Fruit fly (Drosophila melanogaster) whole organism, embryonic: ENCODE data around the gene Pcd.

Source experiments
- Atf-2 ChIP-seq: fragments of 200-800 bp; sonication (Bioruptor generic); optimal IDR thresholded peaks from 2 replicates; lab custom pipeline; 2016; ENCODE audit warnings: missing biosample characterization, missing genetic modification characterization
- CG10267 ChIP-seq: fragments of 200-800 bp; sonication (Bioruptor generic); optimal IDR thresholded peaks from 2 replicates; lab custom pipeline; 2018; ENCODE audit warnings: missing biosample characterization, mild to moderate bottlenecking, missing genetic modification characterization, moderate library complexity
- CG11504 ChIP-seq: fragments of 200-800 bp; sonication (Bioruptor generic); optimal IDR thresholded peaks from 3 replicates; lab custom pipeline; 2019; ENCODE audit warnings: missing biosample characterization, mild to moderate bottlenecking, missing genetic modification characterization, moderate library complexity
- CG12104 ChIP-seq: fragments of 200-800 bp; sonication (Bioruptor generic); optimal IDR thresholded peaks from 3 replicates; lab custom pipeline; 2016; ENCODE audit warnings: missing biosample characterization, missing genetic modification characterization
- CG13123 ChIP-seq: fragments of 200-800 bp; sonication (Bioruptor generic); optimal IDR thresholded peaks from 2 replicates; lab custom pipeline; 2016; ENCODE audit warnings: missing biosample characterization, missing genetic modification characterization
- CG13424 ChIP-seq: fragments of 200-800 bp; sonication (Bioruptor generic); optimal IDR thresholded peaks from 2 replicates; lab custom pipeline; 2019; ENCODE audit warnings: missing biosample characterization, mild to moderate bottlenecking, missing genetic modification characterization, moderate library complexity
- CG15269 ChIP-seq: fragments of 200-800 bp; sonication (Bioruptor generic); optimal IDR thresholded peaks from 2 replicates; lab custom pipeline; 2018; ENCODE audit warnings: missing biosample characterization, mild to moderate bottlenecking, missing genetic modification characterization, moderate library complexity
- CG2120 ChIP-seq: fragments of 200-800 bp; sonication (Bioruptor generic); optimal IDR thresholded peaks from 3 replicates; lab custom pipeline; 2016; ENCODE audit warnings: missing biosample characterization, missing genetic modification characterization
- CG4404 ChIP-seq: fragments of 200-800 bp; sonication (Bioruptor generic); IDR thresholded peaks from 2 replicates; pipeline ENCODE4 v1.3.6; 2022; ENCODE audit warnings: missing biosample characterization, missing genetic modification characterization
- CG6654 ChIP-seq: fragments of 200-800 bp; sonication (Bioruptor generic); optimal IDR thresholded peaks from 2 replicates; lab custom pipeline; 2017; ENCODE audit warnings: missing biosample characterization, mild to moderate bottlenecking, missing genetic modification characterization
- CG6854 ChIP-seq: fragments of 200-800 bp; sonication (Bioruptor generic); optimal IDR thresholded peaks from 3 replicates; lab custom pipeline; 2017; ENCODE audit warnings: missing biosample characterization, mild to moderate bottlenecking, missing genetic modification characterization
- CG7963 ChIP-seq: fragments of 200-800 bp; sonication (Bioruptor generic); IDR thresholded peaks from 3 replicates; pipeline ENCODE4 v1.3.6; 2022; ENCODE audit warnings: missing biosample characterization, missing genetic modification characterization; ENCODE audit not compliant: partially characterized antibody
- CG8281 ChIP-seq: fragments of 200-800 bp; sonication (Bioruptor generic); optimal IDR thresholded peaks from 2 replicates; lab custom pipeline; 2018; ENCODE audit warnings: missing biosample characterization, mild to moderate bottlenecking, missing genetic modification characterization, moderate library complexity
- CG8924 ChIP-seq: fragments of 200-800 bp; optimal IDR thresholded peaks from 3 replicates; lab custom pipeline; 2019; ENCODE audit warnings: missing biosample characterization, mild to moderate bottlenecking, missing genetic modification characterization, moderate library complexity
- CG9932 ChIP-seq: fragments of 200-800 bp; sonication (Bioruptor generic); IDR thresholded peaks from 2 replicates; pipeline ENCODE4 v1.3.6; 2022; ENCODE audit warnings: missing biosample characterization, missing genetic modification characterization
- D ChIP-seq, 2 experiments: fragments of 200-800 bp in 1 of 2; fragments of >200 bp in 1 of 2; sonication (Bioruptor generic) in 1 of 2; optimal IDR thresholded peaks; 2 replicates in 1 of 2; 3 replicates in 1 of 2; lab custom pipeline; 2017; ENCODE audit warnings: mild to moderate bottlenecking in 1 of 2, missing biosample characterization in 1 of 2, missing genetic modification characterization in 1 of 2, missing genetic modification reagents in 1 of 2
- Deaf1 ChIP-seq: fragments of 200-800 bp; optimal IDR thresholded peaks from 3 replicates; lab custom pipeline; 2019; ENCODE audit warnings: missing biosample characterization, mild to moderate bottlenecking, missing genetic modification characterization, moderate library complexity
- Dip2 ChIP-seq: fragments of 200-800 bp; sonication (Bioruptor generic); IDR thresholded peaks from 2 replicates; pipeline ENCODE4 v1.3.6; 2022; ENCODE audit warnings: missing biosample characterization, missing genetic modification characterization
- Dref ChIP-seq: fragments of 200-800 bp; sonication (Bioruptor generic); IDR thresholded peaks from 2 replicates; pipeline ENCODE4 v1.3.6; 2022; ENCODE audit warnings: missing biosample characterization, missing genetic modification characterization
- E2f1 ChIP-seq: fragments of 200-800 bp; sonication (Bioruptor generic); IDR thresholded peaks from 2 replicates; pipeline ENCODE4 v1.3.6; 2022; ENCODE audit warnings: missing biosample characterization, missing genetic modification characterization
- Ets65A ChIP-seq: fragments of 200-800 bp; sonication (Bioruptor generic); peaks from one replicate; lab custom pipeline; 2016; ENCODE audit warnings: missing biosample characterization, missing genetic modification characterization
- GATAe ChIP-seq: fragments of 200-800 bp; sonication (Bioruptor generic); conservative IDR thresholded peaks from 2 replicates; pipeline ENCODE4 v1.3.6; 2022; ENCODE audit warnings: missing biosample characterization, missing genetic modification characterization
- Gsc ChIP-seq: fragments of 200-800 bp; sonication (Bioruptor generic); IDR thresholded peaks from 2 replicates; pipeline ENCODE4 v1.3.6; 2022; ENCODE audit warnings: missing biosample characterization, missing genetic modification characterization
- H15 ChIP-seq: fragments of 200-800 bp; sonication (Bioruptor generic); IDR thresholded peaks from 3 replicates; pipeline ENCODE4 v1.3.6; 2022; ENCODE audit warnings: missing biosample characterization, missing genetic modification characterization
- Sox102F ChIP-seq: fragments of 200-800 bp; sonication (Bioruptor generic); optimal IDR thresholded peaks from 2 replicates; lab custom pipeline; 2018; ENCODE audit warnings: missing biosample characterization, mild to moderate bottlenecking, missing genetic modification characterization, moderate library complexity
- Spps ChIP-seq: fragments of 200-800 bp; sonication (Bioruptor generic); optimal IDR thresholded peaks from 2 replicates; lab custom pipeline; 2018; ENCODE audit warnings: missing biosample characterization, mild to moderate bottlenecking, missing genetic modification characterization
- Xrp1 ChIP-seq: fragments of 200-800 bp; sonication (Bioruptor generic); IDR thresholded peaks from 2 replicates; pipeline ENCODE4 v1.3.6; 2022; ENCODE audit warnings: missing biosample characterization, missing genetic modification characterization
- bbx ChIP-seq: fragments of 200-800 bp; sonication (Bioruptor generic); IDR thresholded peaks from 2 replicates; pipeline ENCODE4 v1.3.6; 2022; ENCODE audit warnings: missing biosample characterization, missing genetic modification characterization; ENCODE audit not compliant: partially characterized antibody
- bsh ChIP-seq, 2 experiments: fragments of 200-800 bp; sonication (Bioruptor generic); optimal IDR thresholded peaks; 2 replicates each; lab custom pipeline; 2017 to 2018; ENCODE audit warnings: mild to moderate bottlenecking in 2 of 2, missing biosample characterization in 2 of 2, missing genetic modification characterization in 2 of 2, moderate library complexity in 1 of 2
- cas ChIP-seq: fragments of 200-800 bp; sonication (Bioruptor generic); IDR thresholded peaks from 2 replicates; pipeline ENCODE4 v1.3.6; 2022; ENCODE audit warnings: missing biosample characterization, missing genetic modification characterization
- chn ChIP-seq: fragments of 200-800 bp; sonication (Bioruptor generic); optimal IDR thresholded peaks from 2 replicates; lab custom pipeline; 2016; ENCODE audit warnings: missing biosample characterization, missing genetic modification characterization
- da ChIP-seq: fragments of 200-800 bp; sonication (Bioruptor generic); optimal IDR thresholded peaks from 2 replicates; lab custom pipeline; 2016; ENCODE audit warnings: missing biosample characterization, missing genetic modification characterization
- disco-r ChIP-seq: fragments of 200-800 bp; sonication (Bioruptor generic); optimal IDR thresholded peaks from 2 replicates; lab custom pipeline; 2016; ENCODE audit warnings: missing biosample characterization, missing genetic modification characterization
- exex ChIP-seq: fragments of 200-800 bp; sonication (Bioruptor generic); optimal IDR thresholded peaks from 4 replicates; lab custom pipeline; 2018; ENCODE audit warnings: missing biosample characterization, mild to moderate bottlenecking, missing genetic modification characterization, moderate library complexity
- eyg ChIP-seq: fragments of 200-800 bp; sonication (Bioruptor generic); optimal IDR thresholded peaks from 3 replicates; lab custom pipeline; 2016; ENCODE audit warnings: missing biosample characterization, missing genetic modification characterization
- fru ChIP-seq: fragments of >200 bp; optimal IDR thresholded peaks from 2 replicates; lab custom pipeline; 2017
- gce ChIP-seq: fragments of 200-800 bp; sonication (Bioruptor generic); IDR thresholded peaks from 3 replicates; pipeline ENCODE4 v1.3.6; 2022; ENCODE audit warnings: missing biosample characterization, missing genetic modification characterization
- gcm ChIP-seq: fragments of 200-800 bp; sonication (Bioruptor generic); optimal IDR thresholded peaks from 2 replicates; lab custom pipeline; 2019; ENCODE audit warnings: missing biosample characterization, mild to moderate bottlenecking, missing genetic modification characterization, moderate library complexity
- grn ChIP-seq: fragments of 200-800 bp; sonication (Bioruptor generic); optimal IDR thresholded peaks from 3 replicates; lab custom pipeline; 2017; ENCODE audit warnings: missing biosample characterization, missing genetic modification characterization
- jumu ChIP-seq: fragments of 200-800 bp; sonication (Bioruptor generic); optimal IDR thresholded peaks from 3 replicates; lab custom pipeline; 2016; ENCODE audit warnings: missing biosample characterization, missing genetic modification characterization
- lmd ChIP-seq: fragments of 200-800 bp; sonication (Bioruptor generic); IDR thresholded peaks from 2 replicates; pipeline ENCODE4 v1.3.6; 2022; ENCODE audit warnings: missing biosample characterization, missing genetic modification characterization
- lola ChIP-seq, 3 experiments: fragments of >200 bp in 2 of 3; fragments of 200-800 bp in 1 of 3; sonication (Bioruptor generic) in 1 of 3; optimal IDR thresholded peaks; 2 replicates each; lab custom pipeline; 2017 to 2019; ENCODE audit warnings: missing biosample characterization in 3 of 3, missing genetic modification characterization in 3 of 3, mild to moderate bottlenecking in 1 of 3, moderate library complexity in 1 of 3
- nerfin-2 ChIP-seq: fragments of 200-800 bp; sonication (Bioruptor generic); IDR thresholded peaks from 2 replicates; pipeline ENCODE4 v1.3.6; 2022; ENCODE audit warnings: missing biosample characterization, missing genetic modification characterization; ENCODE audit not compliant: partially characterized antibody
- prd ChIP-seq, 3 experiments: fragments of >200 bp in 2 of 3; fragments of 200-800 bp in 1 of 3; sonication (Bioruptor generic) in 1 of 3; optimal IDR thresholded peaks in 2 of 3; IDR thresholded peaks in 1 of 3; 2 replicates in 2 of 3; 3 replicates in 1 of 3; pipeline versions ENCODE4 v1.3.6 to Lab custom; 2017 to 2022; ENCODE audit warnings: missing biosample characterization in 1 of 3, missing genetic modification characterization in 1 of 3
- rib ChIP-seq: fragments of 200-800 bp; sonication (Bioruptor generic); IDR thresholded peaks from 2 replicates; pipeline ENCODE4 v1.3.6; 2022; ENCODE audit warnings: missing biosample characterization, missing genetic modification characterization
- seq ChIP-seq: fragments of 200-800 bp; sonication (Bioruptor generic); IDR thresholded peaks from 2 replicates; pipeline ENCODE4 v1.3.6; 2022; ENCODE audit warnings: missing biosample characterization, missing genetic modification characterization
- sisA ChIP-seq: fragments of 200-800 bp; sonication (Bioruptor generic); IDR thresholded peaks from 2 replicates; pipeline ENCODE4 v1.3.6; 2022; ENCODE audit warnings: missing biosample characterization, missing genetic modification characterization
- slbo ChIP-seq: fragments of 200-800 bp; sonication (Bioruptor generic); IDR thresholded peaks from 2 replicates; pipeline ENCODE4 v1.3.6; 2022; ENCODE audit warnings: missing biosample characterization, missing genetic modification characterization
- tll ChIP-seq, 2 experiments: fragments of 200-800 bp in 1 of 2; fragments of >200 bp in 1 of 2; sonication (Bioruptor generic) in 1 of 2; optimal IDR thresholded peaks; 2 replicates each; lab custom pipeline; 2017 to 2019; ENCODE audit warnings: missing biosample characterization in 2 of 2, missing genetic modification characterization in 2 of 2, mild to moderate bottlenecking in 1 of 2, moderate library complexity in 1 of 2
- ttk ChIP-seq: fragments of 200-800 bp; sonication (Bioruptor generic); IDR thresholded peaks from 2 replicates; pipeline ENCODE4 v2.1.2; 2022; ENCODE audit warnings: missing biosample characterization, missing genetic modification characterization

The Pcd gene

DNA sequence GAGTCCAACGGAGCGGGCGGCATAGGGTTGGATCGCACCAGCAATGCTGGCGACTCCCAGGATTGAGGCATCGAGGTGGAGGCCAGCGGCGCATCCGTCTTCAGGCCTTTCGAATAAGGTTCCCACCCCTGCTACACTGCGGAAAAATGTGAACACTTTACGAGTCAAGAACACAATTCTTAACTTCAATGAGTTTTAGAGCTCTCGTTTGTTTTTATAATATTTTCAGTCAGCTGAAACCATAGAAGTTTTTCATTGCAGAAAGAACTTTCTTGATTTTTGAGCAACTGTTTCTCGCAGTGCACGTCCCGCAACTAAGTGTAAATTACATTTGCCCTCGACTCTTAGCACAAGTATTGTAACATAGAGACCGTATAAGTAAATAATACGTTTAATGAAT, 26.6 kb upstream of the Pcd start (continued):
- TF ChIP-seq lola (GFP tag; optimal IDR thresholded peaks at IDR 0.05; lab: Kevin White, UChicago) (peak in 1 of 3 experiments; percentile 28), CG9932 (GFP tag; lab: Robert Waterston, UW) (no peak), chn (GFP tag; lab: Kevin White, UChicago) (peak; percentile 6), CG6654 (GFP tag; lab: Kevin White, UChicago) (no peak), CG13123 (GFP tag; lab: Kevin White, UChicago) (no peak), CG6854 (no peak), CG11504 (tag; lab: Kevin White, UChicago) (peak; percentile 17), Sox102F (GFP tag; lab: Kevin White, UChicago) (no peak), gce (GFP tag; lab: Robert Waterston, UW) (no peak), Atf-2 (GFP tag; lab: Kevin White, UChicago) (no peak), nerfin-2 (GFP tag; lab: Robert Waterston, UW) (no peak), cas (GFP tag; lab: Robert Waterston, UW) (no peak), prd (optimal IDR thresholded peaks at IDR 0.05; lab: Kevin White, UChicago) (no peak), prd (GFP tag; IDR thresholded peaks at IDR 0.05; lab: Robert Waterston, UW) (peak; percentile 79), disco-r (no peak), CG15269 (no peak), CG10267 (peak; percentile 42), Xrp1 (GFP tag; lab: Robert Waterston, UW) (peak; percentile 60; the same call in 1 of the 2 replicates), Deaf1 (tag; lab: Kevin White, UChicago) (no peak), CG12104 (no peak), CG13424 (tag; lab: Kevin White, UChicago) (no peak), Gsc (GFP tag; lab: Robert Waterston, UW) (no peak), CG7963 (GFP tag; lab: Robert Waterston, UW) (no peak)

DNA sequence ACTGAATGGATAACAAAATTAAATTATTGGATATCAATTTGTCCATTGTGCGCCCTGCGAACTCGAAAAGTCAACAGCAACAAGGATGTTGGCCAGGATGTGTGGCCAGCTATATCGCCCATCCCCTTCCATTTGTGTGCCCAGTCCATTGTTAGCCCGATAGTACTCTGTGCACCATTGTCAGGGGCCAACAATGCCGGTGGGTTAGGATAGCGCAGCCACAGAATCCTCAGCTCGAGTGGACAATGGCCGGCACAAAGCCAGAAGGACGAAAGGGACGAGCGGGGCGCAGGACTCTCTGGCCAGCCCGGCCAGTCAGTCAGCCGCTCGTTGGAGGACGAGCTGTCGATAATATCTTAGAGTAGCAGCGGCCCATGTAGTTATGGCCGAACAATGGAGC, 25.1 kb upstream of the Pcd start:
- TF ChIP-seq Dref (GFP tag; lab: Robert Waterston, UW) (no peak), CG9932 (GFP tag; lab: Robert Waterston, UW) (no peak), D (optimal IDR thresholded peaks at IDR 0.05; lab: Kevin White, UChicago) (peak; percentile 94), D (GFP tag; optimal IDR thresholded peaks at IDR 0.05; lab: Kevin White, UChicago) (no peak), tll (GFP tag; optimal IDR thresholded peaks at IDR 0.05; lab: Kevin White, UChicago) (peak in 1 of 2 experiments; percentile 41), Dip2 (GFP tag; lab: Robert Waterston, UW) (no peak), Spps (tag; lab: Kevin White, UChicago) (no peak), bbx (no peak), lmd (GFP tag; lab: Robert Waterston, UW) (no peak), seq (GFP tag; lab: Robert Waterston, UW) (no peak), exex (no peak), grn (GFP tag; lab: Kevin White, UChicago) (no peak), jumu (no peak), CG2120 (no peak), Ets65A (GFP tag; lab: Kevin White, UChicago) (peak; percentile 56), da (GFP tag; lab: Kevin White, UChicago) (no peak)

DNA sequence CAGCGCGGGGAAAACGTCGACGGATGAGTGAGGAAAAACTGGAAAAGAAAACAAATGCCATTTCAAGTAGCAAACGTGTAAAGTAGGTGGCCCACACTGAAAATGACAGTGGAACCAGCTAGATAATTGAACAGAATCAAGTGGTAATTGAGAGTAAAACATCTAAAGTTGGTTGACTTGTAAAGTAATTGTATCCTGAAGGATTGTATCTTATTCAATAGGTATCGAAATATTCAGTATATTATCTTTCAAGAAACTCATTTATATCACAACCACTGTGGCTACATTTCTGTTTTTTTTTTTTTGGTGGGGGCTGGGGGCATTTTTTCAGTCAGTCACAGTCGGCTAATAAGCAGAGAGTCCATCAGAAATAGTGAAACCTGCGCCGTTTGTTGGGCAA, 23.7 kb upstream of the Pcd start:
- TF ChIP-seq sisA (GFP tag; lab: Robert Waterston, UW) (0 out of 2 replicates have a peak, but pooled peaks have one; percentile 8), gcm (GFP tag; lab: Kevin White, UChicago) (peak; percentile 4), H15 (GFP tag; lab: Robert Waterston, UW) (peak; percentile 65; the same call in 1 of the 3 replicates), E2f1 (peak; percentile 50), CG4404 (GFP tag; lab: Robert Waterston, UW) (no peak), fru (lab: Kevin White, UChicago) (no peak), bsh (GFP tag; optimal IDR thresholded peaks at IDR 0.05; lab: Kevin White, UChicago) (peak in 1 of 2 experiments; percentile 50), ttk (GFP tag; lab: Robert Waterston, UW) (peak; percentile 66; the same call in 1 of the 2 replicates), CG8281 (tag; lab: Kevin White, UChicago) (no peak), GATAe (GFP tag; lab: Robert Waterston, UW) (no peak), slbo (peak; percentile 15; the same call in 1 of the 2 replicates), eyg (GFP tag; lab: Kevin White, UChicago) (peak; percentile 10), CG8924 (no peak), rib (no peak)
